Worm (Caenorhabditis elegans) whole organism, L1 larva: ENCODE measurements around the gene srh-73.

Source experiments
- snpc-4 ChIP-seq: fragments of 150-350 bp; optimal IDR thresholded peaks from 2 replicates; lab custom pipeline; 2014; ENCODE audit warnings: missing biosample characterization, missing genetic modification characterization
- swsn-7 ChIP-seq: sonication (generic microtip); optimal IDR thresholded peaks from 2 replicates; lab custom pipeline; 2016; ENCODE audit warnings: missing genetic modification characterization, missing compliant biosample characterization
- ztf-11 ChIP-seq, 2 experiments: sonication (generic microtip); optimal IDR thresholded peaks; 2 replicates each; lab custom pipeline; 2016 to 2017; ENCODE audit warnings: missing genetic modification characterization in 2 of 2, missing biosample characterization in 1 of 2, missing compliant biosample characterization in 1 of 2

DNA sequence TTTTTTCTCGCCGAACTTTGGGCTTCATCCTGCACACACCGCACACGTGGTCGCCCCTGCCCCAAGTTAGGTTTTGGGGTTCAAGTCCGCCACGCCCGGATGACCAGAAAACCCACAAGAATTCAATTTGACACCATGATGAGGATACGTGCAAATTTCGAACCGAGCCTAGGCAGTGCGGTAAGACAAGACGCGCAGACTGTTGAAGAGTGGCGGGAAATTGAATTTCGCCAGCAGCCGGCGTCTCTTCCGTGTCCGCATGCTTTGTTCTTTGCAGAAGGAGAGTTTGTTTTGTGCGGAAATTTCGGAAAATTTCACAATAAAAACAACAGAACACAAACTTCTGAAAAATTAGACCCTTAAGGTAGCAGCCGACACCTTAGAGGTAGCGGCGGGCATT, 12.0 kb upstream of the srh-73 start:
- TF ChIP-seq swsn-7 (tag; lab: Kevin White, UChicago) = no peak
- TF ChIP-seq ztf-11 (tag; optimal IDR thresholded peaks at IDR 0.05; lab: Kevin White, UChicago) = no peak
- no peak for TF ChIP-seq snpc-4
